Fruit fly (Drosophila melanogaster) whole organism, adult: ENCODE measurements around the gene gkt.
A peak's percentile ranks its signal among the peaks of the same experiment; 100 is the strongest.

ENCODE experiments used
- CG11617 ChIP-seq: fragments of 200-800 bp; sonication (Bioruptor generic); optimal IDR thresholded peaks from 2 replicates; lab custom pipeline; 2017; ENCODE audit warnings: mild to moderate bottlenecking, missing biosample characterization, missing genetic modification reagents, missing genetic modification characterization
- CG12768 ChIP-seq: fragments of 200-800 bp; sonication (Bioruptor generic); optimal IDR thresholded peaks from 2 replicates; lab custom pipeline; 2017; ENCODE audit warnings: missing biosample characterization, missing genetic modification characterization, mild to moderate bottlenecking, moderate library complexity, missing genetic modification reagents
- CG14711 ChIP-seq: fragments of 200-800 bp; sonication (Bioruptor generic); optimal IDR thresholded peaks from 2 replicates; lab custom pipeline; 2018; ENCODE audit warnings: missing biosample characterization, mild to moderate bottlenecking, missing genetic modification characterization, moderate library complexity
- CG1620 ChIP-seq: fragments of 200-800 bp; sonication (Bioruptor generic); optimal IDR thresholded peaks from 2 replicates; lab custom pipeline; 2016; ENCODE audit warnings: missing biosample characterization, missing genetic modification characterization
- CG33017 ChIP-seq: fragments of 200-800 bp; sonication (Bioruptor generic); optimal IDR thresholded peaks from 2 replicates; lab custom pipeline; 2018; ENCODE audit warnings: missing biosample characterization, mild to moderate bottlenecking, missing genetic modification characterization, moderate library complexity
- CG5204 ChIP-seq: fragments of 200-800 bp; sonication (Bioruptor generic); optimal IDR thresholded peaks from 2 replicates; lab custom pipeline; 2016; ENCODE audit warnings: missing biosample characterization, missing genetic modification characterization
- CG7045 ChIP-seq: fragments of 200-800 bp; sonication (Bioruptor generic); optimal IDR thresholded peaks from 2 replicates; lab custom pipeline; 2017; ENCODE audit warnings: missing biosample characterization, mild to moderate bottlenecking, missing genetic modification characterization
- CG7101 ChIP-seq: fragments of 200-800 bp; sonication (Bioruptor generic); optimal IDR thresholded peaks from 2 replicates; lab custom pipeline; 2018; ENCODE audit warnings: missing biosample characterization, mild to moderate bottlenecking, missing genetic modification characterization, moderate library complexity
- Clk ChIP-seq: fragments of 200-800 bp; sonication (Bioruptor generic); optimal IDR thresholded peaks from 2 replicates; lab custom pipeline; 2017; ENCODE audit warnings: missing biosample characterization, missing genetic modification characterization
- Crg-1 ChIP-seq: fragments of 200-800 bp; sonication (Bioruptor generic); optimal IDR thresholded peaks from 2 replicates; lab custom pipeline; 2016; ENCODE audit warnings: missing biosample characterization, missing genetic modification characterization
- Hr96 ChIP-seq: fragments of 200-800 bp; sonication (Bioruptor generic); optimal IDR thresholded peaks from 2 replicates; lab custom pipeline; 2016; ENCODE audit warnings: missing biosample characterization, missing genetic modification characterization
- Mnt ChIP-seq: fragments of 200-800 bp; sonication (Bioruptor generic); optimal IDR thresholded peaks from 2 replicates; lab custom pipeline; 2016; ENCODE audit warnings: missing biosample characterization, mild to moderate bottlenecking, missing genetic modification characterization
- bab1 ChIP-seq: fragments of 200-800 bp; sonication (Bioruptor generic); optimal IDR thresholded peaks from 3 replicates; lab custom pipeline; 2019; ENCODE audit warnings: missing biosample characterization, mild to moderate bottlenecking, missing genetic modification characterization, moderate library complexity
- cic ChIP-seq: fragments of 200-800 bp; sonication (Bioruptor generic); optimal IDR thresholded peaks from 2 replicates; lab custom pipeline; 2017; ENCODE audit warnings: missing biosample characterization, mild to moderate bottlenecking, missing genetic modification characterization, moderate library complexity
- cnc ChIP-seq, 2 experiments: fragments of >200 bp; optimal IDR thresholded peaks; 2 replicates each; lab custom pipeline; 2017
- kay ChIP-seq: fragments of 200-800 bp; sonication (Bioruptor generic); peaks from one replicate; lab custom pipeline; 2016; ENCODE audit warnings: missing biosample characterization, missing genetic modification characterization, borderline replicate concordance
- ovo ChIP-seq: fragments of 200-800 bp; sonication (Bioruptor generic); optimal IDR thresholded peaks from 2 replicates; lab custom pipeline; 2016; ENCODE audit warnings: missing biosample characterization, missing genetic modification characterization
- pad ChIP-seq: fragments of 200-800 bp; sonication (Bioruptor generic); optimal IDR thresholded peaks from 3 replicates; lab custom pipeline; 2017; ENCODE audit warnings: missing biosample characterization, missing genetic modification characterization, mild to moderate bottlenecking, moderate library complexity, missing genetic modification reagents
- tj ChIP-seq: fragments of 200-800 bp; sonication (Bioruptor generic); optimal IDR thresholded peaks from 3 replicates; lab custom pipeline; 2017; ENCODE audit warnings: missing biosample characterization, mild to moderate bottlenecking, missing genetic modification characterization, moderate library complexity
- toe ChIP-seq: fragments of 200-800 bp; sonication (Bioruptor generic); optimal IDR thresholded peaks from 2 replicates; lab custom pipeline; 2016; ENCODE audit warnings: missing biosample characterization, missing genetic modification characterization

The gkt gene

DNA sequence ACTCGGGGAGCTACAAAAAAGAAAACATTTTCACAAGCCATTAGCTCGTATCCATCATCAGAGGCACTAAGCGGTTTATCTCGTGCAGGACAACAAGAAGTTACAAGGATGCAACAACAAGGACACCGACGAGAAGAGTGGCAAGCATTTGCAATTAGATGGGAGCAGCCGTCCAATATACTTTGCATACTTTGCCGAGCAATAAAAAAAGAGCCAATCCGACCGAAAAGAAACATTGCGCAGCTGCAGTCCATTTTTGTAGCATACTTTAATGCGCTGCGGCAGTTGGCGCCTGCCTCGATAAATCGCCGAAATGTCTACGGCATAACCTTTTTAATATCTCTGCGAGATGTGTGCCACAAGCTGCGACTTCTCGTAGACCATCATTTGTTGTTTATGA, 28.1 kb upstream of the gkt start:
- TF ChIP-seq CG5204 (GFP tag; lab: Kevin White, UChicago) (no peak), ovo (GFP tag; lab: Kevin White, UChicago) (no peak), pad (no peak), CG7045 (no peak), cic (GFP tag; lab: Kevin White, UChicago) (no peak), CG12768 (GFP tag; lab: Kevin White, UChicago) (no peak), Mnt (GFP tag; lab: Kevin White, UChicago) (no peak), CG14711 (tag; lab: Kevin White, UChicago) (no peak), CG1620 (GFP tag; lab: Kevin White, UChicago) (no peak), bab1 (GFP tag; lab: Kevin White, UChicago) (no peak), CG11617 (GFP tag; lab: Kevin White, UChicago) (no peak)

DNA sequence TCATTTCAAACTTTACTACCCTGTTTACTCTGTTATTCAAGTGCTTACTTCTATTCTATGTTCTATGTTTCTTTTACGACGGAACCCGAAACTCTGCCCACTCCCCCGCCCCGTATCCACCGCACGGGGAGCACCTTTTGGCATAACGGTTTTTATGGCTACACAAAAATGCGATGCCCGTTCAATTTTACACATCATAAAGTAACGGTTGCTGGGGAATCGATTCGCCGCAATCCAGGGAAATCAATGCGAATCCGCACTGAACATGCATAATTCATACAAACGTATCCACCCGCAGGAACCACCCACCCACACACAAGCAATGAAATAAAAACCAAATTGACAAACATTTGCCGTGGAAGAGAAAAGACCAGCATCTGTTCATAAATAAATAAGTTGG, 15.8 kb upstream of the gkt start:
- no peak for TF ChIP-seq Hr96 (GFP tag; lab: Kevin White, UChicago)
- no peak for TF ChIP-seq Clk (GFP tag; lab: Kevin White, UChicago)
- TF ChIP-seq pad: peak; percentile 60
- no peak for TF ChIP-seq CG7101 (tag; lab: Kevin White, UChicago)

DNA sequence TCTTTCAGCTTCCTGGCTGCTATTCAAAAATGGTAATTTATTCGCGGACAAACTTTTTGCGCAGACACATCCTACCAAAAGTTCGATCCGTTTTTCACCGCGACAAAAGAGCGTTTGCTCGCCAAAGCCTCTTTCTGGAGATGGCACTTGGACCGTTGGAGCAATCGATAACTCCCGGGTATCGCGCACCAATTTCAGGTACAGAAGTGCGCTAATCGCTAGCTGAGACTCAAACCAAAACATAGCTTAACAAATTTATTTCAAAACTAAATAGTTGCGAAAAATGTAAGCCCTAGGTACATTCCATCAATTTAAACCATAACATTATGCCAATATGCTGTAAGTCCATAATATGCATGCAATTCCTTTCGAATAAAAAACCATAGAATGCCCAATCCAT, 15.0 kb upstream of the gkt start, which contains the start of gene toc:
Gene toc (minus strand): TSS at position 78 of the 400 bp plus-strand sequence.
- TF ChIP-seq ovo (GFP tag; lab: Kevin White, UChicago) (no peak), CG7101 (tag; lab: Kevin White, UChicago) (no peak), cic (GFP tag; lab: Kevin White, UChicago) (peak; percentile 20), Mnt (GFP tag; lab: Kevin White, UChicago) (no peak), kay (no peak), CG1620 (GFP tag; lab: Kevin White, UChicago) (no peak), Clk (GFP tag; lab: Kevin White, UChicago) (no peak), bab1 (GFP tag; lab: Kevin White, UChicago) (peak; percentile 39), CG7045 (no peak), CG14711 (tag; lab: Kevin White, UChicago) (no peak), Crg-1 (GFP tag; lab: Kevin White, UChicago) (no peak), tj (GFP tag; lab: Kevin White, UChicago) (no peak), cnc (optimal IDR thresholded peaks at IDR 0.05; lab: Kevin White, UChicago) (no peak)

DNA sequence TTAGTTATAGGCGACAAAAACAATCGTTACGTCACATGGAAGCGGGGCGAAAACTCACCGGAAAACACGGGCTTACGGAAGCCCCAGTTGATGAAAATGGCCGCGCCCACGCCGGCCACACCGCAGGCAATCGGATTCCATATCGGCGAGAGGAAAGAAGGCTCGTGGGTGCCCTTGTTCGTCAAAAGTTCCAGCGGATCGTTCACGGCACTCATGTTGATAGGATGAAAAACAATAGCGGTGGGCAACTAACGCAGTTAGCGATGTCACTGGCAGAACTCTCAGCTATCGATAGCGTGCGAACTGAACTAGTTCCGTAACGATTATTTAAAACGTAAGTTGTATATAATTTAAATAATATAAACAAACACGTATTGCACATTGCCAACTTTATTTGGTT, 14.3 kb upstream of the gkt start, which contains the start of gene ND-B14.5B:
Gene ND-B14.5B (minus strand): TSS at position 379 of the 400 bp plus-strand sequence.
- TF ChIP-seq bab1 (GFP tag; lab: Kevin White, UChicago): peak; percentile 14
- no peak for TF ChIP-seq pad

DNA sequence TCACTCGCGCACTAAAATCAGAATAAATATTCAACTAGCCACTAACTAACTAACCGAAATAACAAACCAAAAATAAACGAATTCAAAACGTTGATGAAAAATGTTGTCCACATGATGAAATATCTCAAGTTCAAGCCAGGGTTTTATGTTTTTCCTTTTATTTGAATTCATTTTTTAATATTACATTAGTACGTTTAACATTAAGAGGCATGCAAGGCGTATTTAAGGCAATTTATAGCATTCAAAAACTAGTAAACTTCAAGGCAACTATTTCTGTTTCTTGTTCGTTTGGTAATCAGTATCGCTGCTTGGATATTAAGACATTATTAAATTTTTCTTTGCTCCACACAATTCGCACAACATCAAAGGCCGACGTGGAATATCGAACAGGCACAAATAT, 13.9 kb upstream of the gkt start:
- peak; percentile 83 for TF ChIP-seq kay
- no peak for TF ChIP-seq pad

DNA sequence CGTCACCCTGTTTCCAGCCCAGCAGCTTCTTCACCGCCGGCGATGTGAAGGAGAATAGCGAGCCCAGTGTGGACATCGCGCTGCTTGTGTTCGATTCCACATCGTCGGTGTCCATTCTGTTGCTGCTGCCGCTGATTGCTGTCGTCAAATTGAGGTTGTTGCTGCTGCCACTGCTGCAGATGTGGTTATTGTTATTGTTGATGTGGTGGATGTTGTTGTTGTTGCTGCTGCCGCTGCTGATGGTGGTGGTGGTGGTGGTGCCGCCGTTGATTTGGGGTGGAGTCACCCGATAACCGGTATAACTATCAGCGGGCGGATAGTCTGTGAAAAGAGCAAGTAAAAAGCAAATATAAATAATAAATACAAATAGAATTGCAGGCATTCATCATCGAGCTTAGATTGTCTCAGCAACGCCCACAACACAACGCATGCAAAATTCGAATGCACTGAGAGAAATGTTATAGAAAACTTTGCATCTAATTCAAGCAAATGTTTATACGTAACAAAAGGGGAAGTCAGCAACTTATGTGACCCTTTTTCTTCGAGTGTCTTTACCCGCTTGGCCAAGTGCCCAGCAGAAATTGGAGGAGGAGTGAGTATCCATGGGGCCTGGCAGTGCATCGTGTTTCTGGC, 10.7 kb upstream of the gkt start:
- TF ChIP-seq Clk (GFP tag; lab: Kevin White, UChicago) (no peak), Crg-1 (GFP tag; lab: Kevin White, UChicago) (no peak), ovo (GFP tag; lab: Kevin White, UChicago) (no peak), cic (GFP tag; lab: Kevin White, UChicago) (no peak), Hr96 (GFP tag; lab: Kevin White, UChicago) (no peak), CG33017 (tag; lab: Kevin White, UChicago) (no peak)

DNA sequence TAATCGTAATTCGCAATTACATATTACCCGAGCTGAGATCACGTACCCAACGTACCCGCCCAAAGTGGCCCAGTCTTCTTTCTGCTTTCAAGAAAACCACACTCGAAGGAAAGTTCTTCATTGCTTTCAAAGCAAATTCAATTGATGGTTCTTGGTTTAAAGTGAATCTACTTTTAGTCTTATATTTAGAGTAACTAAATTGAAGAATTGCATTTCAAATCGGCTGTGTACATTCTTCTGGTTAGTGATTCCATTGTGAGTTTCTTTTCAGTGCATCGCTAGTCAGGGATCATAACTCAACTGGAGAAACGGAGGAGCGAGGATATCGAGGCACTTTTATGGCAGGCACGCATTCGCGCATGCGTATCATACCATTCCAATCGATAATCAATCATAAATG, 8.1 kb upstream of the gkt start:
- TF ChIP-seq toe (no peak), CG12768 (GFP tag; lab: Kevin White, UChicago) (no peak), Clk (GFP tag; lab: Kevin White, UChicago) (no peak), tj (GFP tag; lab: Kevin White, UChicago) (no peak), kay (no peak)
